Worm (Caenorhabditis elegans): ENCODE results near the gene fbxb-24.

DNA sequence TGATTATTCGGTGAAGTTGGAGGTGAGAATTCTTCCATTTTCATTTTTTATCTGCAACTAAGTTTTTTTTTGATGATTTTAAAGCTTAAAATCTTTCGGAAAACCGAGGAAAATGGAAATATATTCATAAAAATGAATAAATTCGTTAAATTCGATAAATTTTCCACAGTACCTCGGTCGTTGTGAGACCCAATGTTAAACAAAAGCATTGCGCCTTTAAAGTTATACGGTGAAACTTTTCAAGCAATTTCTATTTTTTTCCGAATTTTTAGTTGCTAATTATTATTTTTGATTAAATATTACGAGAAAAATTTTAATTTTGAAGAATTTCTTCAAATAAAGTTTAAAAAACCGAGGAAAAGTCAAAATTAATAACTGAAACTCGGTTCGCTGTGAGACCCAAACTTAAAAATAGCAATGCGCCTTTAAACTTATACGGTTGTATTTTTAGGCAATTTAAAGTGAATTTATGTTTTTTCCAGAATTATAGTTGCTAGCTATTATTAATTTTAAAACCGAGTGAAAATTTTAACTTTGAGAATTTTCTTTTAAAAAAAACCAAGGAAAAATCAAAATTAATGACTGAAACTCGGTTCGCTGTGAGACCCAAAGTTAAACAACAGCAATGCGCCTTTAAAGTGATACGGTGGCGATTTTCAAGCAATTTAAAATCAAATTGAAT is 39.4 kb upstream of the fbxb-24 start, which contains the start of gene taf-12:
- TF ChIP-seq tab-1 (GFP tag; IDR thresholded peaks at IDR 0.05) = no peak
- TF ChIP-seq med-1 (GFP tag; optimal IDR thresholded peaks at IDR 0.05; ENCODE audit: insufficient read depth) = no peak
- no peak for TF ChIP-seq flt-1 (GFP tag; IDR thresholded peaks at IDR 0.05)
- TF ChIP-seq cog-1 (tag; optimal IDR thresholded peaks at IDR 0.05) = no peak
- no peak for TF ChIP-seq T22C8.4 (GFP tag; IDR thresholded peaks at IDR 0.05)
- no peak for TF ChIP-seq ztf-23 (GFP tag; IDR thresholded peaks at IDR 0.05)
- TF ChIP-seq klf-2 (GFP tag; conservative IDR thresholded peaks at IDR 0.05) = no peak
- no peak for TF ChIP-seq ztf-29 (GFP tag; IDR thresholded peaks at IDR 0.05)
